Fruit fly (Drosophila melanogaster): ENCODE data around the gene CG11262.

The CG11262 gene

DNA sequence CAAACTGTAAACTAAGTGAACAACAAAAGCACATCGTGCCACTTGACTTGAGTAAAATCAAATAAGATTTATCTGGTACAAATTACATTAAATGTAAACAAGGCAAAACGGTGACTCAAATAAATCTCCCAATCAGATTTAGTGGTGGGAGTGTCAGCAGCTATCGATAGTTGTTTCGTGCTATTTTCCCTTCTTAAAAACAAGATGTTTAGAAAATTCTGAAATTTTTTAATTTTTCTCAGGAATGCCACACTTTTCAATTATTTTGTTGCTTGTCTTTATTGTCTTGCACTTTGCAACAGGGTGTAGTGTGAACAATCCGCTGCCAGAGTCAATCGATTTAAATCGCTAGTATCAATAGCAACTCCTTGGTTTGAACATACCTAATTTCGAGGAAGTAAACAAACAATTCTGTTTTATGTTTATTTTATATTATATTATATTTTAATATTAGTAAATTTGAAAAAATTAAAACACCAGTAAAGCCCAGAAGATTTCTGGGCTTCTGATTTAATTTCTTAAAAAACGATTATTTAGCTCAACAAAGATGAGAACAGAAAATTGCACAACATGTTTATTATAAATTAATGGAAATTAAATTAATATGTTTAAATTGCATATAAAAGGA is 20.4 kb downstream of the CG11262 start, which contains the start of gene MICAL-like:
Gene MICAL-like, minus strand, starts transcription at position 138 of the 628 bp plus-strand sequence.
- TF ChIP-seq HHEX (GFP tag; optimal IDR thresholded peaks at IDR 0.05) (no peak), CG9437 (GFP tag; optimal IDR thresholded peaks at IDR 0.05) (peak; percentile 6), br (optimal IDR thresholded peaks at IDR 0.05) (no peak), sens-2 (GFP tag; IDR thresholded peaks at IDR 0.05) (no peak), CG6791 (GFP tag; IDR thresholded peaks at IDR 0.05; ENCODE audit: partially characterized antibody) (peak; percentile 77), CG1602 (GFP tag; optimal IDR thresholded peaks at IDR 0.05) (no peak), tll (GFP tag; optimal IDR thresholded peaks at IDR 0.05) (peak in 1 of 2 experiments; percentile 1), so (GFP tag; IDR thresholded peaks at IDR 0.05) (no peak), sob (GFP tag; IDR thresholded peaks at IDR 0.05) (peak; percentile 59), B-H1 (GFP tag; IDR thresholded peaks at IDR 0.05) (no peak), crp (GFP tag; optimal IDR thresholded peaks at IDR 0.05) (no peak), CG17361 (GFP tag; IDR thresholded peaks at IDR 0.05) (no peak; the same call in 2 of the 3 replicates), rib (GFP tag; IDR thresholded peaks at IDR 0.05) (no peak), CG7839 (tag; optimal IDR thresholded peaks at IDR 0.05) (no peak), CG7745 (tag; optimal IDR thresholded peaks at IDR 0.05) (no peak), CoRest (tag; optimal IDR thresholded peaks at IDR 0.05) (no peak), Sox102F (GFP tag; optimal IDR thresholded peaks at IDR 0.05) (no peak), otp (GFP tag; IDR thresholded peaks at IDR 0.05) (peak; percentile 11; the same call in 1 of the 3 replicates), wek (GFP tag; optimal IDR thresholded peaks at IDR 0.05) (no peak), CG1792 (GFP tag; optimal IDR thresholded peaks at IDR 0.05) (no peak), CG12299 (tag; optimal IDR thresholded peaks at IDR 0.05) (no peak), Dp (GFP tag; optimal IDR thresholded peaks at IDR 0.05) (no peak), CG15696 (tag; optimal IDR thresholded peaks at IDR 0.05) (no peak), CG9797 (GFP tag; optimal IDR thresholded peaks at IDR 0.05) (no peak), CG11093 (GFP tag; IDR thresholded peaks at IDR 0.05) (no peak), Side (GFP tag; optimal IDR thresholded peaks at IDR 0.05) (no peak), caup (GFP tag; optimal IDR thresholded peaks at IDR 0.05; ENCODE audit: severe bottlenecking) (no peak), Sox100B (GFP tag; optimal IDR thresholded peaks at IDR 0.05) (no peak), CG14441 (GFP tag; IDR thresholded peaks at IDR 0.05) (peak; percentile 36), CG17912 (GFP tag; optimal IDR thresholded peaks at IDR 0.05) (no peak), CG12942 (GFP tag; optimal IDR thresholded peaks at IDR 0.05) (no peak), E2f2 (GFP tag; IDR thresholded peaks at IDR 0.05) (no peak), phol (tag; optimal IDR thresholded peaks at IDR 0.05) (no peak), CG4328 (GFP tag; optimal IDR thresholded peaks at IDR 0.05) (no peak), kah (GFP tag; optimal IDR thresholded peaks at IDR 0.05) (no peak), aop (GFP tag; IDR thresholded peaks at IDR 0.05) (no peak), CG5953 (GFP tag; IDR thresholded peaks at IDR 0.05) (no peak), Dad (GFP tag; optimal IDR thresholded peaks at IDR 0.05) (peak; percentile 26), chif (GFP tag; optimal IDR thresholded peaks at IDR 0.05) (no peak), Sin3A (optimal IDR thresholded peaks at IDR 0.05) (no peak), CG12219 (GFP tag; optimal IDR thresholded peaks at IDR 0.05) (no peak), CG10321 (GFP tag; IDR thresholded peaks at IDR 0.05) (no peak), CG7556 (GFP tag; optimal IDR thresholded peaks at IDR 0.05) (no peak), CG6254 (GFP tag; optimal IDR thresholded peaks at IDR 0.05) (no peak), eyg (GFP tag; optimal IDR thresholded peaks at IDR 0.05) (peak; percentile 0), CG15269 (tag; optimal IDR thresholded peaks at IDR 0.05) (no peak), Adf1 (GFP tag; IDR thresholded peaks at IDR 0.05) (no peak), dpn (GFP tag; optimal IDR thresholded peaks at IDR 0.05) (peak in 1 of 2 experiments; percentile 21), CG14014 (GFP tag; IDR thresholded peaks at IDR 0.05) (peak; percentile 40; the same call in 1 of the 2 replicates), bigmax (GFP tag; optimal IDR thresholded peaks at IDR 0.05) (no peak), Bteb2 (GFP tag; optimal IDR thresholded peaks at IDR 0.05) (peak; percentile 17)

Data from whole organism, embryonic.